Worm (Caenorhabditis elegans): Measurements from ENCODE around the gene ZK813.3.

ZK813.3 gene

ce11 chrX:3408717-3409303 is 32.8 kb upstream of the ZK813.3 start:
- TF ChIP-seq mab-5 (tag; optimal IDR thresholded peaks at IDR 0.05) (no peak), flh-1 (GFP tag; optimal IDR thresholded peaks at IDR 0.05) (no peak), mls-2 (tag; optimal IDR thresholded peaks at IDR 0.05) (no peak), elt-1 (tag; optimal IDR thresholded peaks at IDR 0.05; ENCODE audit: borderline replicate concordance, insufficient read depth) (no peak), cnd-1 (tag; optimal IDR thresholded peaks at IDR 0.05) (no peak), lsy-2 (tag; optimal IDR thresholded peaks at IDR 0.05) (no peak), lin-13 (tag; optimal IDR thresholded peaks at IDR 0.05) (no peak)

DNA sequence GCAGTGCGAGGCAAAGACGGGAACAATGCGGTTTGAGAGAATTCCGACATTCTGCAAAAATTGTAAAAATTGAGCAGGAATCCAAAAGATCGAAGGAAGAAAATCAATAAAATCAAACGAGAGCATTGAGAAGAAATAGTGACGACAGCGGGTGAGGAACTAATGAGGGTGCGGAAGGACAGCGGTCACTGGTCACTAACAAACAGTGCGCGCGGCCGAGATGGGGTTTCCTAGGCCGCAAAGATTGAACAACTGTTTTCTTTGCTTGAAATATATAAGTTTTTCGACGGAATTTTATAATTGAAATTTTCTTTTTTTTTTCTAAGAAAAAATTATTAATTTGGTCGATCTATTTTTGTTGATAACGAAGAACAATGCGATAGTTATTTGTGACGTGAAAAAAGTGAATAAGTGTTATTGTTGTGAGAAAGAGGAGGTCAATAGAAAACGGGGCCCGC is 30.0 kb upstream of the ZK813.3 start, which contains the start of gene unc-78:
unc-78 (minus strand) TSS at position 51 of the 458 bp plus-strand sequence.
- TF ChIP-seq mls-2 (tag; optimal IDR thresholded peaks at IDR 0.05) (no peak), hlh-1 (tag; optimal IDR thresholded peaks at IDR 0.05) (peak; percentile 9)

DNA sequence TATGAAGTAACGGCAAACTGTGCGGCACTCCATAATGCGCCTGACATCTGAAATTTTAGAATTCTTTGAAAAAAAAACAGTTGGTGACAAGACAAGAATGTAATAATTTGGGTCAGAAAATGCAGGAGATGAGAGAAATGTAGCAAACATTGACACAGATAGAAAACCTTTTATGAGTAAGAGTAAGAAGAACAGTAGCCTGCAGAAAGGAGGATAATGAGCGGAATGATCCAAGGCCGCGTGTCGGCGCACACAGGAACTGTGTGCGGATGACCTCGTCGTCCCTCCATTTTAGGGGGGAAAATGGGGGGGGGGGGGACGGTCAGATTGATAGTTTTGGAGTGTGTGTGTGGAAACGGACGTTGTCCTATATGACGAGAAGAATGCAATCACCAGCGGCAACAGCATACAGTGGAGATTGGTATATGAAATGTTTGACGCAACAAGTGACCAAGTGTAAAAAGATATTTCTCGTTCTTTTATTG is 26.9 kb upstream of the ZK813.3 start, which contains the start of gene dhs-27:
dhs-27 (minus strand) TSS at position 51 of the 485 bp plus-strand sequence.
- TF ChIP-seq ham-2 (GFP tag; optimal IDR thresholded peaks at IDR 0.05): peak; percentile 45
- TF ChIP-seq elt-1 (tag; optimal IDR thresholded peaks at IDR 0.05; ENCODE audit: borderline replicate concordance, insufficient read depth): peak; percentile 4
- no peak for TF ChIP-seq mep-1 (tag; optimal IDR thresholded peaks at IDR 0.05)
- TF ChIP-seq hlh-1 (tag; optimal IDR thresholded peaks at IDR 0.05): no peak
- TF ChIP-seq lin-13 (tag; optimal IDR thresholded peaks at IDR 0.05): no peak
- no peak for TF ChIP-seq flh-1 (GFP tag; optimal IDR thresholded peaks at IDR 0.05)
- no peak for TF ChIP-seq nhr-28 (tag; optimal IDR thresholded peaks at IDR 0.05)
- TF ChIP-seq nhr-237 (tag; optimal IDR thresholded peaks at IDR 0.05): no peak

DNA sequence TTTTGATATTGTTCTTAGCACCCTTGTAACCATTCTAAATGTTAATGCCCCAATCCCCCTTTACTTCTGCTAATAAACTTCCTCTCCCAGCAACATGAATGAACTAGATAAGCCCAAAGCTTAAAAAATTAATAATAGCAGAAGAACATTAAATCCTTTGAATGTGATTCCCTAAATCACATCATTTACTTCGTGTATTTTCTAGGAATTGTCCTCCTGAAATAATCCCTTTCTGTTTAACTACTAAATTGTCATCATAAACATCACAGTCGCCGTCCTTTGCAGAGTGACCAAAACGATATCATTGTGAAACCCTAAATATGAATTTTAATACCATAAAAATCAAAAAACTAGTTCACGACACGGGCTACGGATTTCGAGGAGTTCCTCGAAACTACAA is 25.6 kb upstream of the ZK813.3 start:
- TF ChIP-seq sem-2 (GFP tag; optimal IDR thresholded peaks at IDR 0.05): no peak
- no peak for TF ChIP-seq nhr-76 (tag; optimal IDR thresholded peaks at IDR 0.05)

- no peak for TF ChIP-seq nhr-28 (tag; optimal IDR thresholded peaks at IDR 0.05)
- no peak for TF ChIP-seq unc-120 (tag; optimal IDR thresholded peaks at IDR 0.05; ENCODE audit: poor library complexity, severe bottlenecking)
- no peak for TF ChIP-seq mab-5 (tag; optimal IDR thresholded peaks at IDR 0.05)
- TF ChIP-seq ztf-11 (tag; optimal IDR thresholded peaks at IDR 0.05): no peak
- TF ChIP-seq lin-32 (GFP tag; optimal IDR thresholded peaks at IDR 0.05): no peak
- no peak for TF ChIP-seq bed-3 (GFP tag; optimal IDR thresholded peaks at IDR 0.05)
- no peak for TF ChIP-seq ces-1 (GFP tag; optimal IDR thresholded peaks at IDR 0.05)
- TF ChIP-seq lin-13 (tag; optimal IDR thresholded peaks at IDR 0.05): no peak
- no peak for TF ChIP-seq cnd-1 (tag; optimal IDR thresholded peaks at IDR 0.05)
- no peak for TF ChIP-seq nhr-76 (tag; optimal IDR thresholded peaks at IDR 0.05)
- TF ChIP-seq nhr-2 (tag; optimal IDR thresholded peaks at IDR 0.05): no peak
- TF ChIP-seq lsy-2 (tag; optimal IDR thresholded peaks at IDR 0.05): no peak
Observed at ce11 chrX:3419084-3419483, 22.6 kb upstream of the ZK813.3 start, which contains the start of gene C04F6.7. C04F6.7 (minus strand) TSS chrX:3419184.

ce11 chrX:3424516-3424915 is 17.1 kb upstream of the ZK813.3 start, which contains the start of gene ZK813.6:
ZK813.6 (plus strand) TSS chrX:3424816.
- TF ChIP-seq ceh-39 (tag; optimal IDR thresholded peaks at IDR 0.05) (no peak), unc-39 (tag; optimal IDR thresholded peaks at IDR 0.05) (no peak), blmp-1 (tag; optimal IDR thresholded peaks at IDR 0.05) (no peak), elt-3 (tag; optimal IDR thresholded peaks at IDR 0.05) (no peak), nhr-2 (tag; optimal IDR thresholded peaks at IDR 0.05) (no peak), drap-1 (GFP tag; optimal IDR thresholded peaks at IDR 0.05) (no peak), unc-62 (GFP tag; optimal IDR thresholded peaks at IDR 0.05) (no peak), tbx-8 (GFP tag; optimal IDR thresholded peaks at IDR 0.05) (no peak), nhr-28 (tag; optimal IDR thresholded peaks at IDR 0.05) (no peak), sem-2 (GFP tag; optimal IDR thresholded peaks at IDR 0.05) (no peak), cnd-1 (tag; optimal IDR thresholded peaks at IDR 0.05) (no peak), ham-2 (GFP tag; optimal IDR thresholded peaks at IDR 0.05) (no peak), ceh-83 (GFP tag; optimal IDR thresholded peaks at IDR 0.05) (no peak), mab-5 (tag; optimal IDR thresholded peaks at IDR 0.05) (no peak), nhr-237 (tag; optimal IDR thresholded peaks at IDR 0.05) (no peak), bed-3 (GFP tag; optimal IDR thresholded peaks at IDR 0.05) (no peak), snpc-4 (tag; optimal IDR thresholded peaks at IDR 0.05) (no peak)

Measured in whole organism, mixed stage, embryonic.